Fruit fly (Drosophila melanogaster): ENCODE measurements around the gene CG6983.

CG6983 gene

DNA sequence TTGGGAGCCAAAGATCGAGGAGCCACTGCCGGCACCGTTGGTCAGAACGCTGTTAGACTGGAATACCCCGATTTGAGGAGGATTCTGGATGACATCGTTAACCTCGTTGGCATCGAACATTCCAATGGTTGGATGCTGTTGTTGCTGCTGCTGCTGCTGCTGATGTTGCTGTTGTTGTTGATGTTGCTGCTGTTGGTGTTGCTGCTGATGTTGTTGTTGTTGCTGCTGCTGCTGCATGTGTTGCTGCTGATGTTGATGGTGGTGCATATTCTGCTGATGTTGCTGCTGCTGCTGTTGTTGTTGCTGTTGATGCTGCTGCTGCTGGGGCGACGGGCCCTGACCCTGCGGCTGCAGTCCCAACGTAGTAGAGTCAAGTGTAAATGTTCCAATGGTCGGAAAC is 11.6 kb downstream of the CG6983 start:
- peak; percentile 21 for TF ChIP-seq kay (GFP tag; ENCODE audit: borderline replicate concordance)
- TF ChIP-seq Clk (GFP tag; optimal IDR thresholded peaks at IDR 0.05), result no peak

DNA sequence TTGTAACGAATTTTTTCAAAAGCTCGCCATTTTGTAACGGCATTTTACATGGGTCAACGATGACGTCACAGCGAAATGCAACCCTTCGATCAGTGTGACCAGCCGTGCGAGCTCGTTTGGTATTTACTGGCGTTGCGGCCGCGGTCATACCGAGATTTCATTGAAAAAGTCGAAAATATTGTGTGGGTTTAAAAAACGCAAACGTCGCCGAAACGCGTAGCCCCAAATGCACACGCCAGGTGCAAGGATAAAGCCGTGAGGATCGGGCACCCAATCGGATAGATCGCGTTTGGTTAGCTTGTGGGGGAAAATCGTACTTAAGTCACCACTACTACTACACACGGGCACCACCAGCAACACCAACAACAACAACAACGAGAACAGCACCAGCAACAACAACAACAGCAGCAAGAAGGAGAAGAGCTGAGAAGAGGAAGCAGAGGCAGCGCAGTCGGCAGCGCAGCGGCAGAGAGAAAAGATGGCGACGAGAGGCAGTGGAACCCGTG is 24.3 kb downstream of the CG6983 start, which contains the start of gene Cbl:
TSS of gene Cbl (plus strand) at position 124 of the 506 bp plus-strand sequence.
- peak; percentile 47 for TF ChIP-seq bab1 (GFP tag; optimal IDR thresholded peaks at IDR 0.05)
- TF ChIP-seq CG5204 (GFP tag; optimal IDR thresholded peaks at IDR 0.05), result no peak
- peak; percentile 18 for TF ChIP-seq CG14711 (tag; optimal IDR thresholded peaks at IDR 0.05)
- TF ChIP-seq Mnt (GFP tag; optimal IDR thresholded peaks at IDR 0.05), result peak; percentile 39
- TF ChIP-seq cnc (optimal IDR thresholded peaks at IDR 0.05), result no peak
- TF ChIP-seq CG7045 (GFP tag; optimal IDR thresholded peaks at IDR 0.05), result no peak
- no peak for TF ChIP-seq CG1620 (GFP tag; optimal IDR thresholded peaks at IDR 0.05)
- TF ChIP-seq Hr96 (GFP tag; optimal IDR thresholded peaks at IDR 0.05), result no peak
- TF ChIP-seq CG33017 (tag; optimal IDR thresholded peaks at IDR 0.05), result no peak
- peak; percentile 47 for TF ChIP-seq tj (GFP tag; optimal IDR thresholded peaks at IDR 0.05)
- peak; percentile 11 for TF ChIP-seq CG7101 (tag; optimal IDR thresholded peaks at IDR 0.05)
- TF ChIP-seq cic (GFP tag; optimal IDR thresholded peaks at IDR 0.05), result peak; percentile 73
- TF ChIP-seq ovo (GFP tag; optimal IDR thresholded peaks at IDR 0.05), result peak; percentile 76
- TF ChIP-seq kay (GFP tag; ENCODE audit: borderline replicate concordance), result no peak
- TF ChIP-seq toe (GFP tag; optimal IDR thresholded peaks at IDR 0.05), result no peak
- TF ChIP-seq CG12768 (GFP tag; optimal IDR thresholded peaks at IDR 0.05), result no peak
- TF ChIP-seq pad (GFP tag; optimal IDR thresholded peaks at IDR 0.05), result peak; percentile 62
- TF ChIP-seq Clk (GFP tag; optimal IDR thresholded peaks at IDR 0.05), result no peak
- no peak for TF ChIP-seq Crg-1 (GFP tag; optimal IDR thresholded peaks at IDR 0.05)
- no peak for TF ChIP-seq CG11617 (GFP tag; optimal IDR thresholded peaks at IDR 0.05)

DNA sequence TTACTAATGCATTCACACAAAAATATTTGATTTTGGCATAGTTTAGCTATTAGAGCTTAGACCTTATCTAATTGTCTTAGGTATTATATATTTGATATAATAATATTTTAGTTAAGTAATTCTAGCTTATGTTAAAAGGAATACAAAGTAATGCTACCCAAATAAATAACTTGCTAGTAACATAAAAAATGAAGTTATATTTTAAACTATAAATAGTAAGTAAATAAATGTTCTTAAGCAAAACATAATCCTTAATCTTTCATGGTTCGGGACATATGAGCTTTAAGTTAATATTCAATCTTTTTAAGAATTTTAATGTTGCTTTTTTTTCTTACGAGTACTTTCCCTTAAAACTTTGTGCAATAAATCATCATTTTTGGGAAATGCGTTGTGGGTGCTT is 26.0 kb downstream of the CG6983 start:
- TF ChIP-seq Clk (GFP tag; optimal IDR thresholded peaks at IDR 0.05) (no peak), tj (GFP tag; optimal IDR thresholded peaks at IDR 0.05) (no peak), CG7101 (tag; optimal IDR thresholded peaks at IDR 0.05) (no peak), toe (GFP tag; optimal IDR thresholded peaks at IDR 0.05) (no peak), CG7045 (GFP tag; optimal IDR thresholded peaks at IDR 0.05) (no peak), Crg-1 (GFP tag; optimal IDR thresholded peaks at IDR 0.05) (no peak), CG5204 (GFP tag; optimal IDR thresholded peaks at IDR 0.05) (no peak), pad (GFP tag; optimal IDR thresholded peaks at IDR 0.05) (no peak), Hr96 (GFP tag; optimal IDR thresholded peaks at IDR 0.05) (no peak), CG33017 (tag; optimal IDR thresholded peaks at IDR 0.05) (no peak), CG12768 (GFP tag; optimal IDR thresholded peaks at IDR 0.05) (no peak), cic (GFP tag; optimal IDR thresholded peaks at IDR 0.05) (no peak), CG11617 (GFP tag; optimal IDR thresholded peaks at IDR 0.05) (no peak), Mnt (GFP tag; optimal IDR thresholded peaks at IDR 0.05) (no peak), bab1 (GFP tag; optimal IDR thresholded peaks at IDR 0.05) (no peak), CG1620 (GFP tag; optimal IDR thresholded peaks at IDR 0.05) (no peak)

- TF ChIP-seq cnc (optimal IDR thresholded peaks at IDR 0.05) (no peak), cic (GFP tag; optimal IDR thresholded peaks at IDR 0.05) (peak; percentile 24)
Measured at dm6 chr3L:8421808-8422586, 27.2 kb downstream of the CG6983 start, which contains the start of gene CG32354. TSS of gene CG32354 (minus strand) at chr3L:8422205.

- TF ChIP-seq CG7101 (tag; optimal IDR thresholded peaks at IDR 0.05), result no peak
- no peak for TF ChIP-seq Mnt (GFP tag; optimal IDR thresholded peaks at IDR 0.05)
- TF ChIP-seq bab1 (GFP tag; optimal IDR thresholded peaks at IDR 0.05), result no peak
- no peak for TF ChIP-seq ovo (GFP tag; optimal IDR thresholded peaks at IDR 0.05)
- TF ChIP-seq CG14711 (tag; optimal IDR thresholded peaks at IDR 0.05), result no peak
- TF ChIP-seq toe (GFP tag; optimal IDR thresholded peaks at IDR 0.05), result no peak
- TF ChIP-seq Crg-1 (GFP tag; optimal IDR thresholded peaks at IDR 0.05), result no peak
- no peak for TF ChIP-seq cnc (optimal IDR thresholded peaks at IDR 0.05)
- no peak for TF ChIP-seq cic (GFP tag; optimal IDR thresholded peaks at IDR 0.05)
- no peak for TF ChIP-seq pad (GFP tag; optimal IDR thresholded peaks at IDR 0.05)
- TF ChIP-seq Clk (GFP tag; optimal IDR thresholded peaks at IDR 0.05), result no peak
- no peak for TF ChIP-seq CG11617 (GFP tag; optimal IDR thresholded peaks at IDR 0.05)
- no peak for TF ChIP-seq CG12768 (GFP tag; optimal IDR thresholded peaks at IDR 0.05)
- TF ChIP-seq CG1620 (GFP tag; optimal IDR thresholded peaks at IDR 0.05), result no peak
- no peak for TF ChIP-seq CG33017 (tag; optimal IDR thresholded peaks at IDR 0.05)
- TF ChIP-seq kay (GFP tag; ENCODE audit: borderline replicate concordance), result no peak
- TF ChIP-seq Hr96 (GFP tag; optimal IDR thresholded peaks at IDR 0.05), result no peak
- no peak for TF ChIP-seq tj (GFP tag; optimal IDR thresholded peaks at IDR 0.05)
Measured at dm6 chr3L:8421361-8421760, 27.8 kb downstream of the CG6983 start.

DNA sequence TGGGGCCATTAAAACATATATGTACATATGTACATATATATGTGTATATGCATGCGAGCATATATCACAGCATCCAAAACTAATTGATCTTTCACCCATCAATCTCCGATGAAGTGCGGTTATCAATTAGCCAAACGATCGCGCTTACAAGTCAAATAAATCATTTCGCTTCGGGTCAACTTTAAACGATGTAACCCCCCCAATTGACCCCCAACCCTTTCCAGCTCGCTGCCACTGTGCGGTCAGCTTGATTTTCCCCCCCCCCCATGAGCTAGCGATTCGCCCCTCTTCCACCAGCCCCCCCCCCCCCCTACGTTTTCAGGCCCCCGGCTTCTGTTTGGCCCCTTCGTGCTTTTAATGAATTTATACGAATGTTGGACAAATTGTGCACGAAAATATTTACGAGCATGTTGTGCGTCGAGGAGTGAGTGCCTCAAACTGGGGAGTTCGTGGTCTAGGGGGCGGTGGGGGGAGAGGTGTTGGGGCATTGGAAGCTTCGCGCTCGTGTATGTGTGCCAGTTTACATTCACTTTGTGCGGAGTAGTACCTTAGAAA is 29.5 kb downstream of the CG6983 start:
- TF ChIP-seq pad (GFP tag; optimal IDR thresholded peaks at IDR 0.05) (no peak), toe (GFP tag; optimal IDR thresholded peaks at IDR 0.05) (no peak), Clk (GFP tag; optimal IDR thresholded peaks at IDR 0.05) (no peak), cic (GFP tag; optimal IDR thresholded peaks at IDR 0.05) (no peak), Crg-1 (GFP tag; optimal IDR thresholded peaks at IDR 0.05) (no peak), Mnt (GFP tag; optimal IDR thresholded peaks at IDR 0.05) (no peak), CG7045 (GFP tag; optimal IDR thresholded peaks at IDR 0.05) (no peak)

Data from whole organism, adult.